Worm (Caenorhabditis elegans) whole organism, L4 larva: ENCODE data around the gene ccd-5.
A peak's percentile ranks its signal among the peaks of the same experiment; 100 is the strongest.

Experiments used
- F10B5.3 ChIP-seq: sonication (generic microtip); optimal IDR thresholded peaks from 2 replicates; lab custom pipeline; 2016; ENCODE audit warnings: mild to moderate bottlenecking, missing genetic modification characterization, missing compliant biosample characterization
- Y48G9A.11 ChIP-seq: fragments of 200-800 bp; sonication (Bioruptor generic); IDR thresholded peaks from 2 replicates; pipeline ENCODE4 v1.3.6; 2022; ENCODE audit warnings: missing genetic modification reagents, missing genetic modification characterization, missing compliant biosample characterization
- aha-1 ChIP-seq: fragments of 150-350 bp; peaks from one replicate; lab custom pipeline; 2014; ENCODE audit warnings: missing biosample characterization, missing genetic modification characterization
- ama-1 ChIP-seq: fragments of 150-350 bp; optimal IDR thresholded peaks from 2 replicates; lab custom pipeline; 2014; ENCODE audit warnings: inconsistent platforms, mixed read lengths
- arid-1 ChIP-seq: fragments of 200-800 bp; sonication (Bioruptor generic); conservative IDR thresholded peaks from 2 replicates; pipeline ENCODE4 v1.3.6; 2022; ENCODE audit warnings: missing genetic modification reagents, missing genetic modification characterization, missing compliant biosample characterization
- ceh-20 ChIP-seq: fragments of 200-800 bp; sonication (Bioruptor generic); IDR thresholded peaks from 2 replicates; pipeline ENCODE4 v1.3.6; 2022; ENCODE audit warnings: missing genetic modification reagents, missing genetic modification characterization, missing compliant biosample characterization
- ceh-44 ChIP-seq: fragments of 200-800 bp; sonication (Bioruptor generic); IDR thresholded peaks from 2 replicates; pipeline ENCODE4 v1.3.6; 2022; ENCODE audit warnings: missing genetic modification reagents, missing genetic modification characterization, missing compliant biosample characterization
- cey-2 ChIP-seq: sonication (generic microtip); optimal IDR thresholded peaks from 3 replicates; lab custom pipeline; 2017; ENCODE audit warnings: missing genetic modification characterization, mild to moderate bottlenecking, missing compliant biosample characterization, antibody characterized with exemption, borderline replicate concordance; ENCODE audit not compliant: insufficient read depth
- daf-16 ChIP-seq, 3 experiments: sonication (generic microtip); optimal IDR thresholded peaks; 2 replicates each; lab custom pipeline; 2016 to 2017; ENCODE audit warnings: missing genetic modification characterization in 3 of 3, missing genetic modification reagents in 3 of 3, mild to moderate bottlenecking in 2 of 3, missing compliant biosample characterization in 2 of 3, missing biosample characterization in 1 of 3, moderate library complexity in 1 of 3
- daf-19 ChIP-seq: fragments of 200-800 bp; sonication (Bioruptor generic); conservative IDR thresholded peaks from 2 replicates; pipeline ENCODE4 v1.3.6; 2022; ENCODE audit warnings: missing genetic modification characterization, missing compliant biosample characterization
- dmd-9 ChIP-seq: fragments of 200-800 bp; sonication (Bioruptor generic); IDR thresholded peaks from 2 replicates; pipeline ENCODE4 v1.3.6; 2022; ENCODE audit warnings: missing genetic modification reagents, missing genetic modification characterization, missing compliant biosample characterization
- dpl-1 ChIP-seq: fragments of 150-350 bp; optimal IDR thresholded peaks from 2 replicates; lab custom pipeline; 2014; ENCODE audit warnings: missing biosample characterization, missing genetic modification reagents, missing genetic modification characterization
- duxl-1 ChIP-seq: sonication (generic microtip); optimal IDR thresholded peaks from 2 replicates; lab custom pipeline; 2016; ENCODE audit warnings: mild to moderate bottlenecking, missing genetic modification characterization, moderate library complexity, missing compliant biosample characterization; ENCODE audit not compliant: poor library complexity
- dve-1 ChIP-seq: sonication (generic microtip); optimal IDR thresholded peaks from 2 replicates; lab custom pipeline; 2017; ENCODE audit warnings: antibody characterized with exemption, mild to moderate bottlenecking, missing genetic modification characterization, missing compliant biosample characterization; ENCODE audit not compliant: insufficient read depth
- egl-27 ChIP-seq: sonication (generic microtip); optimal IDR thresholded peaks from 3 replicates; lab custom pipeline; 2017; ENCODE audit warnings: missing biosample characterization, missing genetic modification reagents, missing genetic modification characterization
- fkh-10 ChIP-seq: fragments of 150-350 bp; optimal IDR thresholded peaks from 2 replicates; lab custom pipeline; 2014; ENCODE audit warnings: missing biosample characterization, missing genetic modification reagents, missing genetic modification characterization
- hlh-11 ChIP-seq: fragments of 200-800 bp; sonication (Bioruptor generic); optimal IDR thresholded peaks from 2 replicates; lab custom pipeline; 2018; ENCODE audit warnings: mild to moderate bottlenecking, missing genetic modification characterization, missing compliant biosample characterization
- hlh-30 ChIP-seq: sonication (generic microtip); optimal IDR thresholded peaks from 2 replicates; lab custom pipeline; 2017; ENCODE audit warnings: antibody characterized with exemption, mild to moderate bottlenecking, missing genetic modification characterization, missing compliant biosample characterization; ENCODE audit not compliant: insufficient read depth
- hmg-1.1 ChIP-seq: fragments of 200-800 bp; sonication (Bioruptor generic); IDR thresholded peaks from 2 replicates; pipeline ENCODE4 v1.3.6; 2022; ENCODE audit warnings: missing genetic modification reagents, missing genetic modification characterization, missing compliant biosample characterization
- lim-7 ChIP-seq: fragments of 200-800 bp; sonication (Bioruptor generic); IDR thresholded peaks from 2 replicates; pipeline ENCODE4 v1.3.6; 2022; ENCODE audit warnings: missing genetic modification characterization, missing compliant biosample characterization
- lin-1 ChIP-seq: fragments of 200-800 bp; sonication (Bioruptor generic); IDR thresholded peaks from 2 replicates; pipeline ENCODE4 v1.3.6; 2022; ENCODE audit warnings: missing genetic modification reagents, missing genetic modification characterization, missing compliant biosample characterization
- lin-13 ChIP-seq: fragments of 150-350 bp; optimal IDR thresholded peaks from 2 replicates; lab custom pipeline; 2014; ENCODE audit warnings: missing biosample characterization, missing genetic modification reagents, missing genetic modification characterization
- lin-29 ChIP-seq: fragments of 200-800 bp; sonication (Bioruptor generic); IDR thresholded peaks from 2 replicates; pipeline ENCODE4 v1.3.6; 2022; ENCODE audit warnings: missing genetic modification reagents, missing genetic modification characterization, missing compliant biosample characterization
- lin-39 ChIP-seq: fragments of 150-350 bp; optimal IDR thresholded peaks from 2 replicates; lab custom pipeline; 2014; ENCODE audit warnings: missing biosample characterization, missing genetic modification reagents, missing genetic modification characterization
- lsy-2 ChIP-seq, 2 experiments: fragments of 150-350 bp in 1 of 2; sonication (generic microtip) in 1 of 2; optimal IDR thresholded peaks; 2 replicates each; lab custom pipeline; 2014 to 2017; ENCODE audit warnings: missing biosample characterization in 2 of 2, missing genetic modification characterization in 2 of 2
- mdl-1 ChIP-seq, 2 experiments: fragments of 150-350 bp in 1 of 2; sonication (generic microtip) in 1 of 2; optimal IDR thresholded peaks; 2 replicates each; lab custom pipeline; 2014 to 2017; ENCODE audit warnings: missing biosample characterization in 2 of 2, missing genetic modification characterization in 2 of 2
- mep-1 ChIP-seq: fragments of 150-350 bp; sonication (generic microtip); optimal IDR thresholded peaks from 3 replicates; lab custom pipeline; 2014; ENCODE audit warnings: missing biosample characterization, missing genetic modification characterization
- mes-2 ChIP-seq: sonication (generic microtip); optimal IDR thresholded peaks from 2 replicates; lab custom pipeline; 2016; ENCODE audit warnings: missing genotype, mild to moderate bottlenecking, missing genetic modification characterization, missing compliant biosample characterization; ENCODE audit not compliant: poor library complexity, severe bottlenecking
- mxl-2 ChIP-seq: fragments of 200-800 bp; sonication (Bioruptor generic); conservative IDR thresholded peaks from 2 replicates; pipeline ENCODE4 v1.3.6; 2022; ENCODE audit warnings: missing genetic modification reagents, missing genetic modification characterization, missing compliant biosample characterization
- nhr-102 ChIP-seq: sonication (generic microtip); optimal IDR thresholded peaks from 2 replicates; lab custom pipeline; 2016; ENCODE audit warnings: mild to moderate bottlenecking, missing genetic modification characterization, moderate library complexity, missing compliant biosample characterization
- nhr-237 ChIP-seq: sonication (generic microtip); optimal IDR thresholded peaks from 2 replicates; lab custom pipeline; 2017; ENCODE audit warnings: missing biosample characterization, missing genetic modification characterization
- nhr-25 ChIP-seq: sonication (generic microtip); optimal IDR thresholded peaks from 2 replicates; lab custom pipeline; 2017; ENCODE audit warnings: missing genetic modification characterization, mild to moderate bottlenecking, missing compliant biosample characterization, antibody characterized with exemption, moderate library complexity, borderline replicate concordance; ENCODE audit not compliant: insufficient read depth
- nhr-41 ChIP-seq: fragments of 200-800 bp; sonication (Bioruptor generic); IDR thresholded peaks from 2 replicates; pipeline ENCODE4 v1.3.6; 2022; ENCODE audit warnings: missing genetic modification reagents, missing genetic modification characterization, missing compliant biosample characterization
- nhr-48 ChIP-seq: sonication (generic microtip); optimal IDR thresholded peaks from 2 replicates; lab custom pipeline; 2016; ENCODE audit warnings: mild to moderate bottlenecking, missing genetic modification characterization, missing compliant biosample characterization
- nhr-77 ChIP-seq: fragments of 150-350 bp; optimal IDR thresholded peaks from 2 replicates; lab custom pipeline; 2014; ENCODE audit warnings: missing biosample characterization, missing genetic modification characterization
- pha-4 ChIP-seq, 2 experiments: fragments of 150-350 bp in 1 of 2; fragments of 200-800 bp in 1 of 2; sonication (Bioruptor generic) in 1 of 2; IDR thresholded peaks in 1 of 2; optimal IDR thresholded peaks in 1 of 2; 2 replicates each; pipeline versions ENCODE4 v1.3.6 to Lab custom; 2014 to 2022; ENCODE audit warnings: missing genetic modification characterization in 2 of 2, missing genetic modification reagents in 2 of 2, missing biosample characterization in 1 of 2, missing compliant biosample characterization in 1 of 2
- rbr-2 ChIP-seq: sonication (generic microtip); optimal IDR thresholded peaks from 2 replicates; lab custom pipeline; 2016; ENCODE audit warnings: missing genotype, missing genetic modification characterization, missing compliant biosample characterization
- set-16 ChIP-seq: fragments of 200-800 bp; sonication (Bioruptor generic); IDR thresholded peaks from 2 replicates; pipeline ENCODE4 v1.3.6; 2022; ENCODE audit warnings: missing genetic modification reagents, missing genetic modification characterization, missing compliant biosample characterization
- unc-62 ChIP-seq, 3 experiments: fragments of 150-350 bp in 1 of 3; sonication (generic microtip); optimal IDR thresholded peaks in 2 of 3; peaks in 1 of 3; 1 replicate in 1 of 3; 2 replicates in 2 of 3; lab custom pipeline; 2014 to 2017; ENCODE audit warnings: missing biosample characterization in 3 of 3, missing genetic modification characterization in 3 of 3, missing genetic modification reagents in 3 of 3, missing genotype in 1 of 3
- vab-7 ChIP-seq: fragments of 200-800 bp; sonication (Bioruptor generic); IDR thresholded peaks from 2 replicates; pipeline ENCODE4 v1.3.6; 2022; ENCODE audit warnings: missing genetic modification reagents, missing genetic modification characterization, missing compliant biosample characterization
- zag-1 ChIP-seq: fragments of 150-350 bp; optimal IDR thresholded peaks from 2 replicates; lab custom pipeline; 2014; ENCODE audit warnings: missing biosample characterization, missing genetic modification characterization
- zfp-3 ChIP-seq: fragments of 200-800 bp; sonication (Bioruptor generic); conservative IDR thresholded peaks from 2 replicates; pipeline ENCODE4 v1.3.6; 2022; ENCODE audit warnings: missing genetic modification reagents, missing genetic modification characterization, missing compliant biosample characterization
- zip-11 ChIP-seq: fragments of 200-800 bp; sonication (Bioruptor generic); IDR thresholded peaks from 2 replicates; pipeline ENCODE4 v1.3.6; 2022; ENCODE audit warnings: missing genetic modification characterization, missing compliant biosample characterization
- ztf-7 ChIP-seq: fragments of 150-350 bp; optimal IDR thresholded peaks from 2 replicates; lab custom pipeline; 2014; ENCODE audit warnings: missing biosample characterization, missing genetic modification characterization

The ccd-5 gene

DNA sequence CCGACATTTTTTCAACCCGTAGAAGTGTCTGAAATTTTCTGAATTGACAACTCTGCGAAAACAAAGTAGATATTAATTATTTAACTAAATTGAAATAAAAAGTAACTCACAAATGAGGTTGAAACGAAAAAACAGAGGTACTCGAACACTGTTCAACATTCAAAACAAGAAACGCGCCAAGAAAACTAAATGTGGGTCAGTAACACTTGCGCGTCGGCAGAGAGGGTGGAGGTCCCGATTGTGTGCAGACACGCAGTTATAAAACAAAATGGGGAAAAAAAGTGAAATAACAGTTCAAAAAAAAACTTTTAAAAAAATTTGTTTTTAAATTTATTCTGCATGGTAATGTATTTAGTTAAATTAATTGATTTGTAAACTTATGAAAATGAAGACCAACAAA lies 13.1 kb downstream of the ccd-5 start:
- TF ChIP-seq daf-19 (GFP tag; lab: Robert Waterston, UW) (no peak), daf-16 (GFP tag; optimal IDR thresholded peaks at IDR 0.05; lab: Kevin White, UChicago) (no peak), daf-16 (tag; optimal IDR thresholded peaks at IDR 0.05; lab: Kevin White, UChicago) (peak; percentile 20), hlh-11 (tag; lab: Kevin White, UChicago) (peak; percentile 50), nhr-102 (tag; lab: Kevin White, UChicago) (peak; percentile 1), zip-11 (GFP tag; lab: Robert Waterston, UW) (no peak), hmg-1.1 (peak; percentile 35; the same call in 1 of the 2 replicates), fkh-10 (GFP tag; lab: Kevin White, UChicago) (no peak), aha-1 (tag; lab: Kevin White, UChicago) (peak; percentile 33), nhr-77 (tag; lab: Kevin White, UChicago) (peak; percentile 41), lin-39 (tag; lab: Kevin White, UChicago) (no peak), dve-1 (peak; percentile 36), lin-1 (no peak), cey-2 (tag; lab: Kevin White, UChicago) (no peak), mes-2 (tag; lab: Kevin White, UChicago) (peak; percentile 76), lim-7 (GFP tag; lab: Robert Waterston, UW) (no peak), unc-62 (GFP tag; optimal IDR thresholded peaks at IDR 0.05 in 1 of 2; lab: Kevin White, UChicago) (peak in 1 of 2 experiments; percentile 33), unc-62 (tag; optimal IDR thresholded peaks at IDR 0.05; lab: Kevin White, UChicago) (no peak), egl-27 (no peak), rbr-2 (tag; lab: Kevin White, UChicago) (peak; percentile 59), duxl-1 (tag; lab: Kevin White, UChicago) (no peak), mep-1 (tag; lab: Kevin White, UChicago) (peak; percentile 80), pha-4 (GFP tag; IDR thresholded peaks at IDR 0.05; lab: Robert Waterston, UW) (0 out of 2 replicates have a peak, but pooled peaks have one; percentile 24), pha-4 (tag; optimal IDR thresholded peaks at IDR 0.05; lab: Kevin White, UChicago) (no peak), hlh-30 (tag; lab: Kevin White, UChicago) (peak; percentile 42), lsy-2 (tag; optimal IDR thresholded peaks at IDR 0.05; lab: Kevin White, UChicago) (peak in 1 of 2 experiments; percentile 75), vab-7 (GFP tag; lab: Robert Waterston, UW) (no peak; the same call in 1 of the 2 replicates), arid-1 (GFP tag; lab: Robert Waterston, UW) (no peak), dpl-1 (GFP tag; lab: Kevin White, UChicago) (peak; percentile 57), Y48G9A.11 (no peak), lin-13 (GFP tag; lab: Kevin White, UChicago) (no peak), nhr-25 (tag; lab: Kevin White, UChicago) (peak; percentile 6), ama-1 (lab: Kevin White, UChicago) (no peak), ceh-20 (GFP tag; lab: Robert Waterston, UW) (no peak), nhr-41 (GFP tag; lab: Robert Waterston, UW) (no peak)
- TF ChIP-seq, all 104 proteins: peak for 16

DNA sequence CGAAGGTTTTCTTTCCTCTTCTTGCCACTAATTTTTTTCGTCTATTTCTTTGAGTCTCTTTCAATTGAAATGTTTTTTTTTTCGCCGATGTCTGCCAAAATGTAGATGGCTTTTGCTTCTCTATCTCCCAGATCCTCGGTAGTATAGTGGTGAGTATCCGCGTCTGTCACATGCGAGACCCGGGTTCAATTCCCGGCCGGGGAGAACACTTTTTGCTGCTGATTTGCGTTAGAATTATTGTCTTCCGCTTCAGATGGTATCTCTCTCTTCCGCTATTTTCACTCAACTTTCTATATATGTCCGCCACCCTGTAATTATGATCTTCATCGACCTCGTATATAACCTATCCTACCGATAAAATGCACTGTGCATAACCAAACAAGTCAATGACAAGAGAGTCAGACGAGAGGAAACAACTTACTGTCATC lies 19.0 kb downstream of the ccd-5 start:
- TF ChIP-seq cey-2 (tag; lab: Kevin White, UChicago): no peak
- TF ChIP-seq dmd-9 (GFP tag; lab: Robert Waterston, UW): peak; percentile 58; the same call in 1 of the 2 replicates
- peak; percentile 31 for TF ChIP-seq F10B5.3
- TF ChIP-seq zip-11 (GFP tag; lab: Robert Waterston, UW): peak; percentile 56; the same call in 1 of the 2 replicates
- peak; percentile 60 for TF ChIP-seq ztf-7 (tag; lab: Kevin White, UChicago)
- TF ChIP-seq mxl-2 (GFP tag; lab: Robert Waterston, UW): no peak
- peak; percentile 78 for TF ChIP-seq nhr-48 (tag; lab: Kevin White, UChicago)
- TF ChIP-seq lin-29: peak; percentile 48; the same call in 1 of the 2 replicates
- TF ChIP-seq daf-16 (GFP tag; optimal IDR thresholded peaks at IDR 0.05; lab: Kevin White, UChicago): peak; percentile 68 to 91
- TF ChIP-seq daf-16 (tag; optimal IDR thresholded peaks at IDR 0.05; lab: Kevin White, UChicago): peak; percentile 75
- TF ChIP-seq nhr-77 (tag; lab: Kevin White, UChicago): peak; percentile 16
- TF ChIP-seq set-16 (GFP tag; lab: Robert Waterston, UW): peak; percentile 28; the same call in 1 of the 2 replicates
- peak; percentile 57 for TF ChIP-seq dve-1
- TF ChIP-seq ceh-44 (GFP tag; lab: Robert Waterston, UW): peak; percentile 61; the same call in 1 of the 2 replicates
- peak; percentile 84 for TF ChIP-seq rbr-2 (tag; lab: Kevin White, UChicago)
- no peak for TF ChIP-seq zfp-3 (GFP tag; lab: Robert Waterston, UW)
- peak; percentile 83 for TF ChIP-seq nhr-102 (tag; lab: Kevin White, UChicago)
- TF ChIP-seq pha-4 (GFP tag; IDR thresholded peaks at IDR 0.05; lab: Robert Waterston, UW): peak; percentile 83
- no peak for TF ChIP-seq pha-4 (tag; optimal IDR thresholded peaks at IDR 0.05; lab: Kevin White, UChicago)
- TF ChIP-seq egl-27: no peak
- no peak for TF ChIP-seq zag-1
- TF ChIP-seq nhr-237: no peak
- peak; percentile 14 to 85 for TF ChIP-seq mdl-1 (tag; optimal IDR thresholded peaks at IDR 0.05; lab: Kevin White, UChicago)
